Worm (Caenorhabditis elegans): Measurements from ENCODE around the gene cyn-12.
A peak's percentile ranks its signal among the peaks of the same experiment; 100 is the strongest.

The cyn-12 gene

DNA sequence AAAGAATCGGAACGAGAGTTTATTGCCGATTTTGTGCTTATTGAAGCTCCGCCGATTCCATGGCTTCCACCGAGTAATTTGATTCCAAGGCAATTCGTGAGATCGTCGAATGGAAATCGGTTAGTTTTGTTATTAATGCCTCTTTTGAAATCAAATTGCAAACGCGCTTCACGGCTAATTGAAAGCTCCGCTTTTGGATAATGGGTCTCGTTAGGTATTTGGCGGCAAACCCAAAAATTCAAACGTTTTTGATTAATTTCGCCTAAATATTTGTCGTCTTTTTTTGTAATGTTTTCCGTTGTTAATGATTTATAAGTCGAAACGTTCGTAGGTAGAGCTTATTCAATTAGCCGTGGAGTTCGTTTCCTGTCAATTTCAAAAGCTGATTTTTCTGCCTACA is 26.6 kb upstream of the cyn-12 start:
- TF ChIP-seq ceh-100 (GFP tag; IDR thresholded peaks at IDR 0.05): no peak
- peak; percentile 11 for TF ChIP-seq hrde-1 (tag; optimal IDR thresholded peaks at IDR 0.05; ENCODE audit: borderline replicate concordance)

ce11 chrIV:7158161-7158560 is 25.1 kb upstream of the cyn-12 start:
- TF ChIP-seq him-1 (tag; optimal IDR thresholded peaks at IDR 0.05) (no peak), T07F8.4 (tag; optimal IDR thresholded peaks at IDR 0.05) (no peak), nhr-90 (tag; optimal IDR thresholded peaks at IDR 0.05) (no peak), hmg-1.2 (GFP tag; IDR thresholded peaks at IDR 0.05) (no peak), F10E7.11 (tag; optimal IDR thresholded peaks at IDR 0.05) (no peak), tbp1 (GFP tag; optimal IDR thresholded peaks at IDR 0.05) (no peak), madf-8 (GFP tag; conservative IDR thresholded peaks at IDR 0.05) (no peak), hmg-20 (GFP tag; IDR thresholded peaks at IDR 0.05) (no peak), lin-54 (GFP tag; optimal IDR thresholded peaks at IDR 0.05) (no peak), rpc-1 (optimal IDR thresholded peaks at IDR 0.05) (no peak), rpc-1 (tag; optimal IDR thresholded peaks at IDR 0.05) (no peak), F55B11.4 (tag; optimal IDR thresholded peaks at IDR 0.05; ENCODE audit: borderline replicate concordance, insufficient read depth) (no peak), die-1 (tag; optimal IDR thresholded peaks at IDR 0.05) (no peak), madf-3 (GFP tag; IDR thresholded peaks at IDR 0.05) (no peak), ztf-28 (GFP tag; IDR thresholded peaks at IDR 0.05) (no peak), attf-3 (GFP tag; conservative IDR thresholded peaks at IDR 0.05) (no peak), mel-28 (tag; optimal IDR thresholded peaks at IDR 0.05; ENCODE audit: borderline replicate concordance) (no peak), ztf-25 (GFP tag; IDR thresholded peaks at IDR 0.05) (no peak)

- no peak for TF ChIP-seq sea-2 (GFP tag; IDR thresholded peaks at IDR 0.05)
- TF ChIP-seq nfyb-1 (GFP tag; IDR thresholded peaks at IDR 0.05): no peak
- TF ChIP-seq madf-6 (GFP tag; IDR thresholded peaks at IDR 0.05): no peak
- TF ChIP-seq ceh-40 (GFP tag; IDR thresholded peaks at IDR 0.05): no peak
- TF ChIP-seq B0336.3 (GFP tag; IDR thresholded peaks at IDR 0.05): no peak
- TF ChIP-seq cebp-2 (GFP tag; IDR thresholded peaks at IDR 0.05): no peak
- TF ChIP-seq Y56A3A.18 (GFP tag; IDR thresholded peaks at IDR 0.05): no peak
- TF ChIP-seq lag-1 (GFP tag; IDR thresholded peaks at IDR 0.05): no peak
Observed at ce11 chrIV:7156356-7156755, 23.3 kb upstream of the cyn-12 start, which contains the start of gene maph-9. TSS of gene maph-9 (plus strand) at chrIV:7156628.

DNA sequence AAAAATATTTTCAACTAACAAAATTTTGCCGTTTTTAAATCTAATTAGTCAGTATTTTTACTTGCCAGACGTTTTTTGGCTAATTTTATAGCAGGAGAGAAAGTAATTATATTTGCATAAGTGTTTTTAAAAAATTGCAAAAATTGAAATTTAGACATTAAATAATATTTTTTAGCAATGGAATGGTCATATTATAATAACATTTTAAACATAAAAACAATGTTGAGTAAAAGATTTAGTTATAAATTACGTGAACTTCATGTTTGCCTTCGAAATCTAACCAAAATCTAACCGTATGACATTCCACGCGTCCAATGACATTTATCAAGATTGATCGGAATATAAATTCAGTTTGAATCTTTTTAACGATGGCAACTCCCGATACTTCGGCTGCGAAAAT is 21.3 kb upstream of the cyn-12 start, which contains the start of gene C34D4.2:
Gene C34D4.2, plus strand, starts transcription at position 301 of the 400 bp plus-strand sequence.
- TF ChIP-seq chd-7 (tag; optimal IDR thresholded peaks at IDR 0.05) (no peak), rec-8 (tag; optimal IDR thresholded peaks at IDR 0.05) (no peak), F22D6.2 (tag; optimal IDR thresholded peaks at IDR 0.05) (no peak), hmg-20 (GFP tag; IDR thresholded peaks at IDR 0.05) (no peak), attf-6 (GFP tag; IDR thresholded peaks at IDR 0.05) (no peak)

- TF ChIP-seq snpc-3.4 (tag; optimal IDR thresholded peaks at IDR 0.05) (no peak), nfyb-1 (GFP tag; IDR thresholded peaks at IDR 0.05) (no peak), madf-10 (tag; optimal IDR thresholded peaks at IDR 0.05) (no peak), ztf-6 (GFP tag; IDR thresholded peaks at IDR 0.05) (no peak), nhr-120 (GFP tag; IDR thresholded peaks at IDR 0.05) (no peak), xnd-1 (tag; optimal IDR thresholded peaks at IDR 0.05) (no peak)
Observed at ce11 chrIV:7153362-7153761, 20.3 kb upstream of the cyn-12 start, which contains the start of gene C34D4.3. TSS of gene C34D4.3 (plus strand) at chrIV:7153662.

All from whole organism, young adult.